Worm (Caenorhabditis elegans) whole organism, L4 larva: Measurements from ENCODE around the gene mlt-8.

Experiments used
- ZK546.5 ChIP-seq, 2 experiments: sonication (generic microtip); optimal IDR thresholded peaks; 2 replicates each; lab custom pipeline; 2017; ENCODE audit warnings: missing biosample characterization in 2 of 2, missing genetic modification characterization in 2 of 2
- madf-9 ChIP-seq: fragments of 200-800 bp; sonication (Bioruptor generic); conservative IDR thresholded peaks from 2 replicates; pipeline ENCODE4 v1.3.6; 2022; ENCODE audit warnings: missing genetic modification reagents, missing genetic modification characterization, missing compliant biosample characterization
- nhr-28 ChIP-seq: fragments of 150-350 bp; optimal IDR thresholded peaks from 2 replicates; lab custom pipeline; 2014; ENCODE audit warnings: missing biosample characterization, missing genetic modification characterization
- snpc-4 ChIP-seq: fragments of 150-350 bp; optimal IDR thresholded peaks from 2 replicates; lab custom pipeline; 2014; ENCODE audit warnings: missing biosample characterization, missing genetic modification characterization

DNA sequence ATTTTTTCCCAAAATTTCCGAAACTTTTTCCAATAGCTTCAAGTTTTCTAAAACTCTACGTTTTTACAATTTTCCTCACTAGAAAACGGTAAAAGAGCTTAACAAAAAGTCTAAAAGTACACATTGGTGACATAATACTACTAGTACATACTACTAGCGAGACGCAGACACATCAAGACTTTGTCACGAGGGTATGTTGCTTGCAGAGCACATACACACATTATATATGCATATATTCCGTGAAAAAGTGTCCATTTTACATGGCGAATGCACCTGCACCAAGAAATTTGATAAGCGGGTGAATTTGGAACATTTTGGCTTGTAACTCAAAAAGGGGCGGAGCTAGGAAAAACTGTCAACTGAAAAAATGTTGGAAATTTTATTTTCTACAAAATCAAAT, 29.4 kb upstream of the mlt-8 start:
- TF ChIP-seq nhr-28 (no peak), ZK546.5 (tag; optimal IDR thresholded peaks at IDR 0.05; lab: Kevin White, UChicago) (no peak), madf-9 (GFP tag; lab: Robert Waterston, UW) (no peak), snpc-4 (tag; lab: Kevin White, UChicago) (no peak)
